Worm (Caenorhabditis elegans) whole organism, late embryonic: ENCODE data around the gene Y43F8A.1.

Experiments used
- Y22D7AL.16 ChIP-seq: sonication (generic microtip); optimal IDR thresholded peaks from 2 replicates; lab custom pipeline; 2016; ENCODE audit warnings: missing genetic modification characterization, missing compliant biosample characterization
- ama-1 ChIP-seq: fragments of 150-350 bp; optimal IDR thresholded peaks from 2 replicates; lab custom pipeline; 2014
- ceh-19 ChIP-seq: fragments of 200-800 bp; sonication (Bioruptor generic); optimal IDR thresholded peaks from 2 replicates; lab custom pipeline; 2018; ENCODE audit warnings: mild to moderate bottlenecking, missing genetic modification characterization, missing compliant biosample characterization
- ceh-31 ChIP-seq: sonication (generic microtip); optimal IDR thresholded peaks from 2 replicates; lab custom pipeline; 2016; ENCODE audit warnings: missing genetic modification characterization, missing compliant biosample characterization
- elt-2 ChIP-seq: sonication (generic microtip); optimal IDR thresholded peaks from 2 replicates; lab custom pipeline; 2016; ENCODE audit warnings: missing genetic modification reagents, missing genetic modification characterization, missing compliant biosample characterization
- ets-4 ChIP-seq: sonication (generic microtip); optimal IDR thresholded peaks from 2 replicates; lab custom pipeline; 2016; ENCODE audit warnings: missing genetic modification characterization, missing compliant biosample characterization
- hlh-13 ChIP-seq: fragments of 200-800 bp; sonication (Bioruptor generic); optimal IDR thresholded peaks from 2 replicates; lab custom pipeline; 2018; ENCODE audit warnings: mild to moderate bottlenecking, missing genetic modification characterization, missing compliant biosample characterization
- lin-11 ChIP-seq: fragments of 200-800 bp; sonication (Bioruptor generic); optimal IDR thresholded peaks from 2 replicates; lab custom pipeline; 2018; ENCODE audit warnings: mild to moderate bottlenecking, missing genetic modification characterization, missing compliant biosample characterization
- pag-3 ChIP-seq: sonication (generic microtip); optimal IDR thresholded peaks from 2 replicates; lab custom pipeline; 2016; ENCODE audit warnings: missing compliant biosample characterization, missing genetic modification characterization, borderline replicate concordance
- pqm-1 ChIP-seq: sonication (generic microtip); optimal IDR thresholded peaks from 2 replicates; lab custom pipeline; 2016; ENCODE audit warnings: missing genetic modification characterization, missing compliant biosample characterization
- sox-2 ChIP-seq: fragments of 200-800 bp; sonication (Bioruptor generic); IDR thresholded peaks from 2 replicates; pipeline ENCODE4 v1.3.6; 2022; ENCODE audit warnings: missing genetic modification reagents, missing genetic modification characterization, missing compliant biosample characterization
- tbx-2 ChIP-seq: sonication (generic microtip); optimal IDR thresholded peaks from 2 replicates; lab custom pipeline; 2016; ENCODE audit warnings: missing genetic modification characterization, missing compliant biosample characterization
- unc-3 ChIP-seq, 2 experiments: fragments of 200-800 bp in 1 of 2; sonication (Bioruptor generic) in 1 of 2; sonication (generic microtip) in 1 of 2; conservative IDR thresholded peaks in 1 of 2; optimal IDR thresholded peaks in 1 of 2; 2 replicates each; pipeline versions ENCODE4 v1.3.6 to Lab custom; 2016 to 2022; ENCODE audit warnings: missing compliant biosample characterization in 2 of 2, missing genetic modification characterization in 2 of 2, missing genetic modification reagents in 1 of 2

ce11 chrV:19402855-19403254 is 32.6 kb downstream of the Y43F8A.1 start, which contains the start of gene C25F9.12:
- TF ChIP-seq lin-11 (tag; lab: Kevin White, UChicago) (no peak), ceh-31 (tag; lab: Kevin White, UChicago) (no peak), pqm-1 (tag; lab: Kevin White, UChicago) (no peak), tbx-2 (tag; lab: Kevin White, UChicago) (no peak), hlh-13 (GFP tag; lab: Kevin White, UChicago) (no peak), Y22D7AL.16 (no peak), unc-3 (GFP tag; conservative IDR thresholded peaks at IDR 0.05; lab: Robert Waterston, UW) (no peak), unc-3 (tag; optimal IDR thresholded peaks at IDR 0.05; lab: Kevin White, UChicago) (no peak), ets-4 (tag; lab: Kevin White, UChicago) (no peak), elt-2 (tag; lab: Kevin White, UChicago) (no peak), pag-3 (tag; lab: Kevin White, UChicago) (no peak), sox-2 (GFP tag; lab: Robert Waterston, UW) (no peak), ceh-19 (GFP tag; lab: Kevin White, UChicago) (no peak), ama-1 (no peak)
